Worm (Caenorhabditis elegans) whole organism, mixed stage, embryonic: ENCODE results near the gene kreg-1.

Experiments used
- M03D4.4 ChIP-seq: sonication (generic microtip); optimal IDR thresholded peaks from 2 replicates; lab custom pipeline; 2017; ENCODE audit warnings: mild to moderate bottlenecking, missing genetic modification characterization, missing compliant biosample characterization
- bed-3 ChIP-seq: fragments of 200-800 bp; sonication (Bioruptor generic); optimal IDR thresholded peaks from 3 replicates; lab custom pipeline; 2018; ENCODE audit warnings: mild to moderate bottlenecking, missing genetic modification characterization, moderate library complexity, missing compliant biosample characterization
- blmp-1 ChIP-seq: fragments of 150-350 bp; optimal IDR thresholded peaks from 2 replicates; lab custom pipeline; 2014; ENCODE audit warnings: missing biosample characterization, missing genetic modification characterization
- ceh-39 ChIP-seq: fragments of 150-350 bp; optimal IDR thresholded peaks from 2 replicates; lab custom pipeline; 2014; ENCODE audit warnings: missing biosample characterization, missing genetic modification characterization
- ceh-43 ChIP-seq: fragments of 200-800 bp; sonication (Bioruptor generic); optimal IDR thresholded peaks from 2 replicates; lab custom pipeline; 2018; ENCODE audit warnings: mild to moderate bottlenecking, missing genetic modification characterization, moderate library complexity, missing compliant biosample characterization
- ceh-83 ChIP-seq: fragments of 200-800 bp; sonication (Bioruptor generic); optimal IDR thresholded peaks from 2 replicates; lab custom pipeline; 2018; ENCODE audit warnings: mild to moderate bottlenecking, missing genetic modification characterization, missing compliant biosample characterization
- ces-1 ChIP-seq: fragments of 150-350 bp; optimal IDR thresholded peaks from 2 replicates; lab custom pipeline; 2014; ENCODE audit warnings: missing biosample characterization, missing genetic modification reagents, missing genetic modification characterization
- cnd-1 ChIP-seq: fragments of 200-800 bp; sonication (Bioruptor generic); optimal IDR thresholded peaks from 2 replicates; lab custom pipeline; 2018; ENCODE audit warnings: mild to moderate bottlenecking, missing genetic modification characterization, missing compliant biosample characterization
- drap-1 ChIP-seq: fragments of 200-800 bp; sonication (Bioruptor generic); optimal IDR thresholded peaks from 3 replicates; lab custom pipeline; 2018; ENCODE audit warnings: mild to moderate bottlenecking, missing genetic modification characterization, missing compliant biosample characterization
- elt-1 ChIP-seq: sonication (generic microtip); optimal IDR thresholded peaks from 2 replicates; lab custom pipeline; 2017; ENCODE audit warnings: missing genetic modification characterization, mild to moderate bottlenecking, missing compliant biosample characterization, antibody characterized with exemption, moderate library complexity, borderline replicate concordance; ENCODE audit not compliant: insufficient read depth
- elt-3 ChIP-seq: fragments of 150-350 bp; optimal IDR thresholded peaks from 2 replicates; lab custom pipeline; 2014; ENCODE audit warnings: missing biosample characterization, missing genetic modification characterization
- ham-2 ChIP-seq: fragments of 200-800 bp; sonication (Bioruptor generic); optimal IDR thresholded peaks from 2 replicates; lab custom pipeline; 2018; ENCODE audit warnings: mild to moderate bottlenecking, missing genetic modification characterization, missing compliant biosample characterization
- hlh-1 ChIP-seq: fragments of 150-350 bp; optimal IDR thresholded peaks from 2 replicates; lab custom pipeline; 2014; ENCODE audit warnings: missing biosample characterization, missing genetic modification reagents, missing genetic modification characterization
- lin-13 ChIP-seq: fragments of 150-350 bp; optimal IDR thresholded peaks from 2 replicates; lab custom pipeline; 2014; ENCODE audit warnings: missing biosample characterization, missing genetic modification characterization
- lin-32 ChIP-seq: fragments of 200-800 bp; sonication (Bioruptor generic); optimal IDR thresholded peaks from 2 replicates; lab custom pipeline; 2018; ENCODE audit warnings: mild to moderate bottlenecking, missing genetic modification characterization, missing compliant biosample characterization
- mab-5 ChIP-seq: fragments of 150-350 bp; optimal IDR thresholded peaks from 2 replicates; lab custom pipeline; 2014; ENCODE audit warnings: missing biosample characterization, missing genetic modification characterization
- mep-1 ChIP-seq: fragments of 150-350 bp; optimal IDR thresholded peaks from 2 replicates; lab custom pipeline; 2017; ENCODE audit warnings: missing biosample characterization, missing genetic modification reagents, missing genetic modification characterization, inconsistent platforms
- mls-2 ChIP-seq: sonication (generic microtip); optimal IDR thresholded peaks from 2 replicates; lab custom pipeline; 2016; ENCODE audit warnings: mild to moderate bottlenecking, missing genetic modification characterization, moderate library complexity, missing compliant biosample characterization
- nhr-12 ChIP-seq: fragments of 150-350 bp; optimal IDR thresholded peaks from 2 replicates; lab custom pipeline; 2014; ENCODE audit warnings: missing biosample characterization, missing genetic modification characterization
- nhr-2 ChIP-seq: fragments of 150-350 bp; optimal IDR thresholded peaks from 2 replicates; lab custom pipeline; 2014; ENCODE audit warnings: missing biosample characterization, missing genetic modification characterization
- nhr-237 ChIP-seq: fragments of 150-350 bp; optimal IDR thresholded peaks from 2 replicates; lab custom pipeline; 2014; ENCODE audit warnings: missing biosample characterization, missing genetic modification characterization
- nhr-28 ChIP-seq: fragments of 150-350 bp; optimal IDR thresholded peaks from 2 replicates; lab custom pipeline; 2014; ENCODE audit warnings: missing biosample characterization, missing genetic modification characterization
- nhr-76 ChIP-seq: sonication (generic microtip); optimal IDR thresholded peaks from 2 replicates; lab custom pipeline; 2017; ENCODE audit warnings: missing biosample characterization, missing genetic modification characterization
- pha-4 ChIP-seq: fragments of 150-350 bp; optimal IDR thresholded peaks from 2 replicates; lab custom pipeline; 2018; ENCODE audit warnings: missing biosample characterization, missing genetic modification reagents, missing genetic modification characterization
- sem-2 ChIP-seq: fragments of 200-800 bp; sonication (Bioruptor generic); optimal IDR thresholded peaks from 2 replicates; lab custom pipeline; 2018; ENCODE audit warnings: mild to moderate bottlenecking, missing genetic modification characterization, missing compliant biosample characterization
- snpc-4 ChIP-seq: fragments of 150-350 bp; optimal IDR thresholded peaks from 2 replicates; lab custom pipeline; 2014; ENCODE audit warnings: missing biosample characterization, missing genetic modification characterization
- sptf-1 ChIP-seq: sonication (generic microtip); optimal IDR thresholded peaks from 2 replicates; lab custom pipeline; 2017; ENCODE audit warnings: mild to moderate bottlenecking, missing genetic modification characterization, moderate library complexity, missing compliant biosample characterization
- tbx-8 ChIP-seq: fragments of 200-800 bp; sonication (Bioruptor generic); optimal IDR thresholded peaks from 2 replicates; lab custom pipeline; 2018; ENCODE audit warnings: mild to moderate bottlenecking, missing genetic modification characterization, moderate library complexity, missing compliant biosample characterization
- unc-120 ChIP-seq: sonication (generic microtip); optimal IDR thresholded peaks from 2 replicates; lab custom pipeline; 2017; ENCODE audit warnings: missing genetic modification characterization, missing compliant biosample characterization; ENCODE audit not compliant: poor library complexity, severe bottlenecking
- unc-62 ChIP-seq: fragments of 150-350 bp; optimal IDR thresholded peaks from 2 replicates; lab custom pipeline; 2014; ENCODE audit warnings: missing biosample characterization, missing genetic modification reagents, missing genetic modification characterization
- ztf-11 ChIP-seq: fragments of 150-350 bp; optimal IDR thresholded peaks from 2 replicates; lab custom pipeline; 2014; ENCODE audit warnings: missing biosample characterization, missing genetic modification characterization

Gene kreg-1

DNA sequence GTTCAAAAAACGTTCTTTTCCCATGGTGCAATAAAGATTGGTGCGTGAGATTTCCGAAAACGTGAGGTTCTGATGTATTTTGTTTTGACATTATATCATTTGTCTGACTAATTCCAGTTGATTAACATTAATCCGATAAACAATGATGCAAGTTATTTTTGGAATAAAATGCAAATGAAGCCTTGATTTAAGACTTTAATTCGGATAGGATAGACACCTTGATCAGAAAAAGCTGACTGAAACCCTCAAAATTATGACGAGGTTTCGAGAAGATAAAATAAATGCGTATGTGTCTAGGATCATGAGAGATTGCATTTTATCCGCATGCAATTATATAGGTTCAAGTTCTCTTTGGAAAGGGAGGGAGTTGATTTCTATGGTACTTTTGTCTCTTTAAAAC, 36.0 kb downstream of the kreg-1 start:
- TF ChIP-seq unc-120 (tag; lab: Kevin White, UChicago) (no peak), blmp-1 (tag; lab: Kevin White, UChicago) (no peak), nhr-28 (tag; lab: Kevin White, UChicago) (no peak), ceh-83 (GFP tag; lab: Kevin White, UChicago) (no peak)

DNA sequence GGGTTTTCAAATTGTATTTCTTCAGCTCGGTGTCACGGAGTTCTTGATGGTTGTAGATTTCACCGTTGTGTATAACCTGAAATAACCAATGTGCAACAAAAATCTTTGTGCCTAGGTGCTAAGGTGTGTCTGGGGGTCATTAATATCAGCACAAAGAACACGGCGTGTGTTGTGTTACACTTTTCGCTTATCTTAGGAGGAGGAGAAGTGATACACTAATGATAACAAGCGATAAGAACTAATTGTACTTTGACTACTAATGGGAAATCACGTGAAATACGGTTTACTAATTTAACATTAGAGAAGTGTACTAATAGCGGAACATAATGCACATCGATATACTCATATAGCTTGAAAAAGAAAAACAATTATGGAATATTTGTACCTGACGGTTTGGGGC, 40.6 kb downstream of the kreg-1 start:
- TF ChIP-seq elt-3 (tag; lab: Kevin White, UChicago) = no peak
- TF ChIP-seq nhr-76 = no peak
- no peak for TF ChIP-seq nhr-28 (tag; lab: Kevin White, UChicago)
- TF ChIP-seq nhr-12 (tag; lab: Kevin White, UChicago) = no peak
- TF ChIP-seq mep-1 (tag; lab: Kevin White, UChicago) = no peak
- TF ChIP-seq sptf-1 (tag; lab: Kevin White, UChicago) = no peak
- TF ChIP-seq blmp-1 (tag; lab: Kevin White, UChicago) = no peak
- no peak for TF ChIP-seq ceh-43 (GFP tag; lab: Kevin White, UChicago)
- TF ChIP-seq nhr-237 (tag; lab: Kevin White, UChicago) = no peak

DNA sequence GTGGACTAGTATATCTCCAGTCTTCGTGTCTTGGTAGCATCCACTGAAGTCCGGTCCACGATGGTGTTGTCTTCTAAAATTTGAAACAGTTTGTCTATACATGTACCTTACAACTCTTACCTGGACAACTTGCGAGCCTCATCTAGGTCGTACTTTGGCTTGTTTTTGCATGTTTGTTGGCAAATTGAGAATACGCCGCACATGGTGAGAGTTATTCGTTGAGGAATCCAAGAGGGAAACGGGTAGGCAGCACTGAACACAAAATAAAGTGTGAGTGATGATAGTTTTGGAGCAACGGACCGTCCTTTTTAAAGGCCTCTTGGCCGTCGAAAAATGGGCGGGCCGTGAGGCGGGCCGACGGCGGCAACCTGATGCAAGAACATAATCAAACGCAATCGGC, 41.1 kb downstream of the kreg-1 start, which contains the start of gene asns-2:
asns-2 (minus strand) TSS at position 282 of the 400 bp plus-strand sequence.
- TF ChIP-seq nhr-237 (tag; lab: Kevin White, UChicago) (no peak), ceh-39 (tag; lab: Kevin White, UChicago) (no peak), pha-4 (tag; lab: Kevin White, UChicago) (no peak), mls-2 (tag; lab: Kevin White, UChicago) (no peak), sptf-1 (tag; lab: Kevin White, UChicago) (no peak), tbx-8 (GFP tag; lab: Kevin White, UChicago) (no peak), hlh-1 (no peak), elt-1 (tag; lab: Kevin White, UChicago) (no peak), snpc-4 (tag; lab: Kevin White, UChicago) (no peak), unc-120 (tag; lab: Kevin White, UChicago) (no peak), sem-2 (GFP tag; lab: Kevin White, UChicago) (no peak), bed-3 (GFP tag; lab: Kevin White, UChicago) (no peak)

DNA sequence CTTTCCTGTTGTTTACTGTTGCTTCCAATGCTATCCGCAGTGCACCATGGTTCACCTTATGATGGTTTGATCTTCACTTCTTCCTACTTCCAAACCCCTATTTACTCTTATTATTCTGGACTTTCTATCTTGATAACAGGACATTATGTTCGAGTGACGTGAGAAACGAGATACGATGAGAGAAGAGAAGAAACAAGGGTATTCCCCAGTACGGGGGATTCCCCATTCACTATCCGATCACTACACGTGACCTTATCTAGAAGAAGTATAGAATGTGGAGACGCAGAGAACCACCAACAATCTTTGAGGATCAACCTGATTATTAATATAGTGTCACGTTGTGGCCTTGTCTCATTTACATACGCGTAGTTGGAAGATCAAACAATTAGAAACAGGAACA, 43.0 kb downstream of the kreg-1 start:
- peak; percentile 44 for TF ChIP-seq elt-3 (tag; lab: Kevin White, UChicago)
- no peak for TF ChIP-seq bed-3 (GFP tag; lab: Kevin White, UChicago)
- TF ChIP-seq ceh-83 (GFP tag; lab: Kevin White, UChicago) = no peak
- peak; percentile 78 for TF ChIP-seq elt-1 (tag; lab: Kevin White, UChicago)
- TF ChIP-seq ham-2 = no peak
- no peak for TF ChIP-seq nhr-12 (tag; lab: Kevin White, UChicago)
- no peak for TF ChIP-seq hlh-1
- TF ChIP-seq nhr-2 (tag; lab: Kevin White, UChicago) = no peak
- no peak for TF ChIP-seq mls-2 (tag; lab: Kevin White, UChicago)
- TF ChIP-seq mep-1 (tag; lab: Kevin White, UChicago) = no peak
- TF ChIP-seq pha-4 (tag; lab: Kevin White, UChicago) = no peak
- no peak for TF ChIP-seq ces-1 (GFP tag; lab: Kevin White, UChicago)
- no peak for TF ChIP-seq cnd-1
- no peak for TF ChIP-seq sptf-1 (tag; lab: Kevin White, UChicago)
- no peak for TF ChIP-seq M03D4.4
- no peak for TF ChIP-seq nhr-28 (tag; lab: Kevin White, UChicago)
- no peak for TF ChIP-seq mab-5 (tag; lab: Kevin White, UChicago)
- no peak for TF ChIP-seq lin-13
- TF ChIP-seq ceh-43 (GFP tag; lab: Kevin White, UChicago) = no peak
- peak; percentile 47 for TF ChIP-seq unc-62 (GFP tag; lab: Kevin White, UChicago)
- TF ChIP-seq sem-2 (GFP tag; lab: Kevin White, UChicago) = no peak
- TF ChIP-seq, all 35 proteins: peak for 3

DNA sequence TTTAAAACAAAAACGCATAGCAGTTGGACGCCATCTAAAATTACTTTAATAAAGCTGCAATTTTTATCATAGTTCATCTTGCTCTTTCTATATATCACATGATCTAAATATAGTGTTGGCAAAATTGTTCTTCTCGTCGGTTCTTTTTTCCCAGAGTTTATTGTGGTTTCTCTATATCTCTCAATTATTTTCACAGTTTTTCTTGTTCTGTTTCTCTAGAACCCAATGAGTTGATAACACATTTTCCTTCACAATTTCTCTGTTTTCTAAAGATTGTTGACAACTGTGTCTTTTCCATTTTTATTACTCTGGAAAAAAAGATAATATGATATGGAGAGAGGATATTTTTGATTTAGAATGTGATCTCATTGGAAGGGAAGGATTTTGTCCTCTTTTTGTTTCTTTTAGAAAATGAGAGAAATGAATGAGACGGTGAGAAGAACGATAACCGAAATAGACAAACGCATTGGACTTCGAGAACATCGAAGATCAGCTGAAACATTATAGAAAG, 44.8 kb downstream of the kreg-1 start:
- TF ChIP-seq nhr-76 (no peak), M03D4.4 (no peak), snpc-4 (tag; lab: Kevin White, UChicago) (no peak), drap-1 (no peak), mep-1 (tag; lab: Kevin White, UChicago) (no peak), elt-1 (tag; lab: Kevin White, UChicago) (no peak), ham-2 (no peak), mls-2 (tag; lab: Kevin White, UChicago) (no peak), tbx-8 (GFP tag; lab: Kevin White, UChicago) (no peak), nhr-12 (tag; lab: Kevin White, UChicago) (no peak), pha-4 (tag; lab: Kevin White, UChicago) (no peak), unc-120 (tag; lab: Kevin White, UChicago) (no peak), lin-32 (no peak), elt-3 (tag; lab: Kevin White, UChicago) (no peak), nhr-2 (tag; lab: Kevin White, UChicago) (no peak), ztf-11 (no peak), nhr-237 (tag; lab: Kevin White, UChicago) (no peak)
